Fruit fly (Drosophila melanogaster) whole organism, embryonic: Measurements from ENCODE around the gene slmb.
A peak's percentile ranks its signal among the peaks of the same experiment; 100 is the strongest.

Experiments
- CG11723 ChIP-seq: fragments of 200-800 bp; sonication (Bioruptor generic); optimal IDR thresholded peaks from 2 replicates; lab custom pipeline; 2017; ENCODE audit warnings: missing biosample characterization, mild to moderate bottlenecking, missing genetic modification characterization
- CG30403 ChIP-seq: fragments of 200-800 bp; sonication (Bioruptor generic); optimal IDR thresholded peaks from 3 replicates; lab custom pipeline; 2016; ENCODE audit warnings: missing biosample characterization, missing genetic modification characterization
- Drgx ChIP-seq: fragments of 200-800 bp; sonication (Bioruptor generic); IDR thresholded peaks from 2 replicates; pipeline ENCODE4 v1.3.6; 2022; ENCODE audit warnings: missing biosample characterization, missing genetic modification characterization
- amos ChIP-seq: fragments of 200-800 bp; sonication (Bioruptor generic); IDR thresholded peaks from 2 replicates; pipeline ENCODE4 v1.3.6; 2022; ENCODE audit warnings: missing biosample characterization, missing genetic modification characterization; ENCODE audit not compliant: partially characterized antibody
- cg ChIP-seq: fragments of 200-800 bp; sonication (Bioruptor generic); optimal IDR thresholded peaks from 3 replicates; lab custom pipeline; 2019; ENCODE audit warnings: missing biosample characterization, mild to moderate bottlenecking, missing genetic modification characterization, moderate library complexity
- h ChIP-seq: fragments of >200 bp; optimal IDR thresholded peaks from 2 replicates; lab custom pipeline; 2017
- lola ChIP-seq, 3 experiments: fragments of >200 bp in 2 of 3; fragments of 200-800 bp in 1 of 3; sonication (Bioruptor generic) in 1 of 3; optimal IDR thresholded peaks; 2 replicates each; lab custom pipeline; 2017 to 2019; ENCODE audit warnings: missing biosample characterization in 3 of 3, missing genetic modification characterization in 3 of 3, mild to moderate bottlenecking in 1 of 3, moderate library complexity in 1 of 3

dm6 chr3R:21092829-21093228 is 34.5 kb downstream of the slmb start:
- no peak for TF ChIP-seq CG11723
- TF ChIP-seq cg (GFP tag; lab: Kevin White, UChicago): no peak
- TF ChIP-seq lola (GFP tag; optimal IDR thresholded peaks at IDR 0.05; lab: Kevin White, UChicago): no peak
- TF ChIP-seq Drgx: no peak
- TF ChIP-seq amos (GFP tag; lab: Robert Waterston, UW): no peak
- TF ChIP-seq h: no peak
- peak; percentile 5 for TF ChIP-seq CG30403 (GFP tag; lab: Kevin White, UChicago)
